Fruit fly (Drosophila melanogaster) whole organism, embryonic: ENCODE measurements around the gene Nup37.

Experiments
- Bdp1 ChIP-seq: fragments of 200-800 bp; sonication (Bioruptor generic); optimal IDR thresholded peaks from 3 replicates; lab custom pipeline; 2016; ENCODE audit warnings: missing biosample characterization, missing genetic modification characterization
- CG10267 ChIP-seq: fragments of 200-800 bp; sonication (Bioruptor generic); optimal IDR thresholded peaks from 2 replicates; lab custom pipeline; 2018; ENCODE audit warnings: missing biosample characterization, mild to moderate bottlenecking, missing genetic modification characterization, moderate library complexity
- CG10431 ChIP-seq: fragments of 200-800 bp; sonication (Bioruptor generic); optimal IDR thresholded peaks from 3 replicates; lab custom pipeline; 2018; ENCODE audit warnings: missing biosample characterization, mild to moderate bottlenecking, missing genetic modification characterization
- CG11695 ChIP-seq: fragments of 200-800 bp; sonication (Bioruptor generic); IDR thresholded peaks from 3 replicates; pipeline ENCODE4 v1.3.6; 2022; ENCODE audit warnings: missing biosample characterization, missing genetic modification characterization
- CG14710 ChIP-seq: fragments of 200-800 bp; sonication (Bioruptor generic); optimal IDR thresholded peaks from 3 replicates; lab custom pipeline; 2019; ENCODE audit warnings: missing biosample characterization, mild to moderate bottlenecking, missing genetic modification characterization, moderate library complexity
- CG1603 ChIP-seq: fragments of 200-800 bp; sonication (Bioruptor generic); optimal IDR thresholded peaks from 2 replicates; lab custom pipeline; 2019; ENCODE audit warnings: missing biosample characterization, mild to moderate bottlenecking, missing genetic modification characterization, moderate library complexity
- CG2116 ChIP-seq: fragments of 200-800 bp; sonication (Bioruptor generic); optimal IDR thresholded peaks from 3 replicates; lab custom pipeline; 2018; ENCODE audit warnings: missing biosample characterization, mild to moderate bottlenecking, missing genetic modification characterization
- CG2712 ChIP-seq: fragments of 200-800 bp; optimal IDR thresholded peaks from 3 replicates; lab custom pipeline; 2019; ENCODE audit warnings: missing biosample characterization, mild to moderate bottlenecking, missing genetic modification characterization, moderate library complexity
- CG30020 ChIP-seq: fragments of 200-800 bp; optimal IDR thresholded peaks from 2 replicates; lab custom pipeline; 2019; ENCODE audit warnings: missing biosample characterization, mild to moderate bottlenecking, missing genetic modification characterization, moderate library complexity
- CG32772 ChIP-seq: fragments of 200-800 bp; sonication (Bioruptor generic); IDR thresholded peaks from 2 replicates; pipeline ENCODE4 v1.3.6; 2022; ENCODE audit warnings: missing biosample characterization, missing genetic modification characterization
- CG3281 ChIP-seq: fragments of 200-800 bp; sonication (Bioruptor generic); optimal IDR thresholded peaks from 3 replicates; lab custom pipeline; 2017; ENCODE audit warnings: missing biosample characterization, mild to moderate bottlenecking, missing genetic modification characterization
- CG34422 ChIP-seq: fragments of 200-800 bp; sonication (Bioruptor generic); IDR thresholded peaks from 3 replicates; pipeline ENCODE4 v1.3.6; 2022; ENCODE audit warnings: missing biosample characterization, missing genetic modification characterization
- CG6272 ChIP-seq: fragments of 200-800 bp; sonication (Bioruptor generic); IDR thresholded peaks from 2 replicates; pipeline ENCODE4 v1.3.6; 2022; ENCODE audit warnings: missing biosample characterization, missing genetic modification characterization
- CG6689 ChIP-seq: fragments of 200-800 bp; sonication (Bioruptor generic); IDR thresholded peaks from 2 replicates; pipeline ENCODE4 v1.3.6; 2022; ENCODE audit warnings: missing biosample characterization, missing genetic modification characterization
- CG6791 ChIP-seq: fragments of 200-800 bp; sonication (Bioruptor generic); IDR thresholded peaks from 3 replicates; pipeline ENCODE4 v1.3.6; 2022; ENCODE audit warnings: missing biosample characterization, missing genetic modification characterization; ENCODE audit not compliant: partially characterized antibody
- CG7963 ChIP-seq: fragments of 200-800 bp; sonication (Bioruptor generic); IDR thresholded peaks from 3 replicates; pipeline ENCODE4 v1.3.6; 2022; ENCODE audit warnings: missing biosample characterization, missing genetic modification characterization; ENCODE audit not compliant: partially characterized antibody
- CG9437 ChIP-seq: fragments of 200-800 bp; sonication (Bioruptor generic); optimal IDR thresholded peaks from 2 replicates; lab custom pipeline; 2018; ENCODE audit warnings: missing biosample characterization, mild to moderate bottlenecking, missing genetic modification characterization
- CG9876 ChIP-seq: fragments of 200-800 bp; sonication (Bioruptor generic); optimal IDR thresholded peaks from 2 replicates; lab custom pipeline; 2016; ENCODE audit warnings: missing biosample characterization, missing genetic modification characterization
- Dip2 ChIP-seq: fragments of 200-800 bp; sonication (Bioruptor generic); IDR thresholded peaks from 2 replicates; pipeline ENCODE4 v1.3.6; 2022; ENCODE audit warnings: missing biosample characterization, missing genetic modification characterization
- Dref ChIP-seq: fragments of 200-800 bp; sonication (Bioruptor generic); IDR thresholded peaks from 2 replicates; pipeline ENCODE4 v1.3.6; 2022; ENCODE audit warnings: missing biosample characterization, missing genetic modification characterization
- Ets65A ChIP-seq: fragments of 200-800 bp; sonication (Bioruptor generic); peaks from one replicate; lab custom pipeline; 2016; ENCODE audit warnings: missing biosample characterization, missing genetic modification characterization
- HmgZ ChIP-seq: fragments of 200-800 bp; sonication (Bioruptor generic); optimal IDR thresholded peaks from 2 replicates; lab custom pipeline; 2018; ENCODE audit warnings: missing biosample characterization, mild to moderate bottlenecking, missing genetic modification characterization
- Hmr ChIP-seq: fragments of 200-800 bp; sonication (Bioruptor generic); optimal IDR thresholded peaks from 3 replicates; lab custom pipeline; 2017; ENCODE audit warnings: mild to moderate bottlenecking, missing biosample characterization, missing genetic modification reagents, missing genetic modification characterization
- Hmx ChIP-seq: fragments of 200-800 bp; sonication (Bioruptor generic); optimal IDR thresholded peaks from 2 replicates; lab custom pipeline; 2016; ENCODE audit warnings: missing biosample characterization, missing genetic modification characterization
- NfI ChIP-seq: fragments of 200-800 bp; sonication (Bioruptor generic); optimal IDR thresholded peaks from 3 replicates; lab custom pipeline; 2018; ENCODE audit warnings: missing biosample characterization, mild to moderate bottlenecking, missing genetic modification characterization, moderate library complexity
- Oli ChIP-seq: fragments of 200-800 bp; sonication (Bioruptor generic); optimal IDR thresholded peaks from 2 replicates; lab custom pipeline; 2018; ENCODE audit warnings: missing biosample characterization, mild to moderate bottlenecking, missing genetic modification characterization, moderate library complexity
- Opbp ChIP-seq: fragments of 200-800 bp; sonication (Bioruptor generic); IDR thresholded peaks from 3 replicates; pipeline ENCODE4 v1.3.6; 2022; ENCODE audit warnings: missing biosample characterization, missing genetic modification characterization; ENCODE audit not compliant: partially characterized antibody
- Poxn ChIP-seq: fragments of 200-800 bp; sonication (Bioruptor generic); IDR thresholded peaks from 2 replicates; pipeline ENCODE4 v1.3.6; 2022; ENCODE audit warnings: missing biosample characterization, missing genetic modification characterization
- Taf1 ChIP-seq: fragments of 200-800 bp; sonication (Bioruptor generic); IDR thresholded peaks from 2 replicates; pipeline ENCODE4 v1.3.6; 2022; ENCODE audit warnings: missing biosample characterization, missing genetic modification characterization
- YL-1 ChIP-seq: fragments of 200-800 bp; sonication (Bioruptor generic); optimal IDR thresholded peaks from 3 replicates; lab custom pipeline; 2017; ENCODE audit warnings: missing biosample characterization, mild to moderate bottlenecking, missing genetic modification characterization
- cwo ChIP-seq: fragments of 200-800 bp; sonication (Bioruptor generic); optimal IDR thresholded peaks from 3 replicates; lab custom pipeline; 2017; ENCODE audit warnings: missing biosample characterization, missing genetic modification characterization, mild to moderate bottlenecking, moderate library complexity, missing genetic modification reagents
- dan ChIP-seq: fragments of 200-800 bp; sonication (Bioruptor generic); IDR thresholded peaks from 2 replicates; pipeline ENCODE4 v1.3.6; 2022; ENCODE audit warnings: missing biosample characterization, missing genetic modification characterization
- danr ChIP-seq: fragments of 200-800 bp; sonication (Bioruptor generic); IDR thresholded peaks from 2 replicates; pipeline ENCODE4 v1.3.6; 2022; ENCODE audit warnings: missing biosample characterization, missing genetic modification characterization
- ewg ChIP-seq: fragments of 200-800 bp; sonication (Bioruptor generic); optimal IDR thresholded peaks from 3 replicates; lab custom pipeline; 2017; ENCODE audit warnings: mild to moderate bottlenecking, missing biosample characterization, missing genetic modification reagents, missing genetic modification characterization
- fd102C ChIP-seq: fragments of 200-800 bp; sonication (Bioruptor generic); optimal IDR thresholded peaks from 2 replicates; lab custom pipeline; 2018; ENCODE audit warnings: missing biosample characterization, mild to moderate bottlenecking, missing genetic modification characterization, moderate library complexity
- fru ChIP-seq: fragments of >200 bp; optimal IDR thresholded peaks from 2 replicates; lab custom pipeline; 2017
- gfzf ChIP-seq: fragments of 200-800 bp; sonication (Bioruptor generic); optimal IDR thresholded peaks from 2 replicates; lab custom pipeline; 2016; ENCODE audit warnings: missing biosample characterization, mild to moderate bottlenecking, missing genetic modification characterization, moderate library complexity
- hbn ChIP-seq: fragments of 200-800 bp; sonication (Bioruptor generic); IDR thresholded peaks from 2 replicates; pipeline ENCODE4 v1.3.6; 2022; ENCODE audit warnings: missing biosample characterization, missing genetic modification characterization; ENCODE audit not compliant: partially characterized antibody
- knrl ChIP-seq: fragments of 200-800 bp; sonication (Bioruptor generic); IDR thresholded peaks from 3 replicates; pipeline ENCODE4 v1.3.6; 2022; ENCODE audit warnings: missing biosample characterization, missing genetic modification characterization; ENCODE audit not compliant: partially characterized antibody
- mirr ChIP-seq: fragments of 200-800 bp; sonication (Bioruptor generic); optimal IDR thresholded peaks from 3 replicates; lab custom pipeline; 2018; ENCODE audit warnings: missing biosample characterization, mild to moderate bottlenecking, missing genetic modification characterization
- nmo ChIP-seq: fragments of 200-800 bp; sonication (Bioruptor generic); optimal IDR thresholded peaks from 2 replicates; lab custom pipeline; 2018; ENCODE audit warnings: missing biosample characterization, mild to moderate bottlenecking, missing genetic modification characterization, moderate library complexity
- nom ChIP-seq: fragments of 200-800 bp; sonication (Bioruptor generic); optimal IDR thresholded peaks from 2 replicates; lab custom pipeline; 2017; ENCODE audit warnings: missing biosample characterization, missing genetic modification characterization, mild to moderate bottlenecking, moderate library complexity, missing genetic modification reagents
- psq ChIP-seq: fragments of 200-800 bp; sonication (Bioruptor generic); optimal IDR thresholded peaks from 2 replicates; lab custom pipeline; 2017; ENCODE audit warnings: missing biosample characterization, missing genetic modification characterization
- ro ChIP-seq: fragments of 200-800 bp; sonication (Bioruptor generic); IDR thresholded peaks from 2 replicates; pipeline ENCODE4 v1.3.6; 2022; ENCODE audit warnings: missing biosample characterization, missing genetic modification characterization
- sug ChIP-seq: fragments of 200-800 bp; optimal IDR thresholded peaks from 2 replicates; lab custom pipeline; 2019; ENCODE audit warnings: missing biosample characterization, mild to moderate bottlenecking, missing genetic modification characterization, moderate library complexity
- ttk ChIP-seq: fragments of 200-800 bp; sonication (Bioruptor generic); IDR thresholded peaks from 2 replicates; pipeline ENCODE4 v2.1.2; 2022; ENCODE audit warnings: missing biosample characterization, missing genetic modification characterization
- unpg ChIP-seq: fragments of 200-800 bp; sonication (Bioruptor generic); optimal IDR thresholded peaks from 3 replicates; lab custom pipeline; 2018; ENCODE audit warnings: missing biosample characterization, mild to moderate bottlenecking, missing genetic modification characterization, moderate library complexity
- zf30C ChIP-seq: fragments of 200-800 bp; sonication (Bioruptor generic); optimal IDR thresholded peaks from 3 replicates; lab custom pipeline; 2018; ENCODE audit warnings: missing biosample characterization, mild to moderate bottlenecking, missing genetic modification characterization

The Nup37 gene

DNA sequence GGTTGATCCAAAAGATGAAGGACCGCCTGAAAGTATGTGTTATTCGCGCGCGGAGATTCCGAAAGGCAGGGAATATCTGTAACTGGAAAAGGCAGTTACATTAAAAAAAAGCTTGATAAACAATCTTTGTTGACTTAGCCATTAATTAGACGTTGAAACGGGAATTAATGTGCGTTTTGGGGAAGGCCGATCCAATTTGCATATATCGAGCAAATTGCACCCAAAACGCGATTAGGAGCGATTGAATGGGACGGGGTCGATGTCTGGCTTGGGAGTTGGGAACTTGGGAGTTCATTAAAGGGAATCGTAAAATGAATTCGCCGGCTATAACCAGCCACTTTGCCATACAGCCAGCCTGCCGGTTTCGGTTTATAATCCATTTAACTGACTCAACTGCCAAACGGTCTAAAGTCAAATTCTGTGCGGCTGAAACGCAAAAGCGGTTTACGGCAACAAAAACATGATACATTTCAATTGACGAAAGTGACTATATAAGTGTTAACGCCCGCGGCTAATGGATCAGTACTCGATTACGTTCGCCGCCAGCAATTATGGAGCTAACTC is 5.9 kb upstream of the Nup37 start, which contains the start of gene CG11854:
TSS of gene CG11854 (plus strand) at position 514 of the 564 bp plus-strand sequence.
- no peak for TF ChIP-seq CG6272
- TF ChIP-seq ro (GFP tag; lab: Robert Waterston, UW): no peak
- no peak for TF ChIP-seq fd102C (GFP tag; lab: Kevin White, UChicago)
- TF ChIP-seq ttk (GFP tag; lab: Robert Waterston, UW): no peak
- no peak for TF ChIP-seq nom
- no peak for TF ChIP-seq Hmx (GFP tag; lab: Kevin White, UChicago)
- no peak for TF ChIP-seq Hmr
- no peak for TF ChIP-seq CG9437 (GFP tag; lab: Kevin White, UChicago)
- no peak for TF ChIP-seq Dip2 (GFP tag; lab: Robert Waterston, UW)
- TF ChIP-seq ewg: no peak
- TF ChIP-seq Bdp1 (GFP tag; lab: Kevin White, UChicago): no peak
- TF ChIP-seq CG2712 (tag; lab: Kevin White, UChicago): no peak
- TF ChIP-seq cwo: no peak
- no peak for TF ChIP-seq hbn
- TF ChIP-seq dan (GFP tag; lab: Robert Waterston, UW): no peak

DNA sequence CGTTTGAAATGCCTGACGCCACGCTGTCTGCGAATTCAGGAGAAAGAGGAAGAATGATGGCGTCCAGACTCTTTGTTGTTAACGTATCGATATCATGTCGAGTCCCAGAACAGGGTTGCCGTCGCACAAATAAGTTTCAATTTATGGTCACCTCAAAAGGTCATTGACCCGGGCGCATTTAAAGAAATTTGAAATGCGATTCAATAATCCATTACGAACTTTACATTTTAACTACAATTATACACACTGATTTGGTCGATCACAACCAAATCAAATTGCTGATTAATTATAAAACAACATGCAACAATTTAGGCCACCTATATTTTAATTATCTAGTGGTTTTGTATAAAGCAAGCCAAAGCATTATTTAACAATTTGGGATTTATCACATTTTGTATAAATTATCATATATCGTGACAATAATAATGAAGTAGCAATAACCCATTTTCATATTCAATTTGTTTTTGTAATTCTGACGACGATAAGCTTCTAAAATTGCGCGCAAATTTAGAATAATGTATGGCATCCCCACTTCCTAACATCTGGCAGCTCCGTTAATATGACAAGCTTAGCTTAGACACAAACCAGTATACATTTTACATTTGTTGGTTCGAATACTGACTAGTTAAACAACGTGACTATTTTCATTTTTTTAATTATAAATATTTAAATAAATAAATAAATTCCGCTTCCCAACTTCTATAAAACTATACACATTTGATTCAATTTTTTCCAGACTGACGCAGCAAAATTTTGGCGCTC is 2.2 kb upstream of the Nup37 start, which contains the start of gene bam:
TSS of gene bam (minus strand) at position 58 of the 762 bp plus-strand sequence.
- TF ChIP-seq CG2116 (GFP tag; lab: Kevin White, UChicago) (peak; percentile 36), CG6689 (GFP tag; lab: Robert Waterston, UW) (no peak), CG3281 (no peak), YL-1 (peak; percentile 18), psq (no peak), CG1603 (tag; lab: Kevin White, UChicago) (peak; percentile 57), CG6791 (GFP tag; lab: Robert Waterston, UW) (0 out of 3 replicates have a peak, but pooled peaks have one; percentile 47), CG9876 (GFP tag; lab: Kevin White, UChicago) (no peak), gfzf (peak; percentile 41), unpg (GFP tag; lab: Kevin White, UChicago) (no peak), Dref (0 out of 2 replicates have a peak, but pooled peaks have one; percentile 32), CG30020 (tag; lab: Kevin White, UChicago) (no peak), CG34422 (GFP tag; lab: Robert Waterston, UW) (no peak), Ets65A (GFP tag; lab: Kevin White, UChicago) (no peak), HmgZ (tag; lab: Kevin White, UChicago) (peak; percentile 67), zf30C (no peak), sug (peak; percentile 46), CG7963 (GFP tag; lab: Robert Waterston, UW) (no peak), CG10267 (tag; lab: Kevin White, UChicago) (peak; percentile 53), CG11695 (GFP tag; lab: Robert Waterston, UW) (no peak), Taf1 (GFP tag; lab: Robert Waterston, UW) (no peak), fru (lab: Kevin White, UChicago) (no peak), Oli (tag; lab: Kevin White, UChicago) (no peak), Poxn (GFP tag; lab: Robert Waterston, UW) (no peak), danr (GFP tag; lab: Robert Waterston, UW) (no peak), knrl (peak; percentile 54; the same call in 2 of the 3 replicates), NfI (GFP tag; lab: Kevin White, UChicago) (no peak), nmo (peak; percentile 40), CG32772 (GFP tag; lab: Robert Waterston, UW) (no peak), mirr (GFP tag; lab: Kevin White, UChicago) (no peak), Opbp (0 out of 3 replicates have a peak, but pooled peaks have one; percentile 31), CG14710 (tag; lab: Kevin White, UChicago) (peak; percentile 45), CG10431 (GFP tag; lab: Kevin White, UChicago) (no peak)
